Worm (Caenorhabditis elegans) whole organism, L4/young adult: ENCODE measurements around the gene R11D1.7.

ENCODE experiments used
- dao-5 ChIP-seq: sonication (generic microtip); optimal IDR thresholded peaks from 2 replicates; lab custom pipeline; 2016; ENCODE audit warnings: missing genotype, missing genetic modification characterization, moderate library complexity, missing compliant biosample characterization
- him-1 ChIP-seq: sonication (generic microtip); optimal IDR thresholded peaks from 2 replicates; lab custom pipeline; 2016; ENCODE audit warnings: missing genotype, missing genetic modification reagents, missing genetic modification characterization, missing compliant biosample characterization

DNA sequence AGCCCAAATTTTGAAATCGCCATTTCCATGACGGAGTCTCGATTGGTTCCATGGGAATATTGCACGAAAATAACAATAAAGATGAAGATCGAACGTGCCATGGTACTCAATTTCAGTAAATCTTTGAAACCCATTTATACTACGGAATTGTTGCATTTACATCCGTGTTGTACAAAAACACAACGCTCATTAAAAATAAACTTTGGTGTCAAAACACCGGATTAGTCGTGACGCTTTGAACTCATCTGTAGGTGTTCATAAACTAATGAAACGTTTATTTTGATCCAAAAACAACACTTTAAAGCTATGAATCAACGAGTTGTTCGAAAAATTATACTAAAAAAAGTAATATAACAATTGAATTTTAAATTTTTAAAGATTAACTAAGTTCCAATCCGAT lies 5.7 kb upstream of the R11D1.7 start, which contains the start of gene R11D1.4:
- TF ChIP-seq him-1 (tag; lab: Kevin White, UChicago) = no peak
- TF ChIP-seq dao-5 = no peak
